Worm (Caenorhabditis elegans) whole organism, L2 larva: ENCODE results near the gene mltn-8.

Experiments used
- F13H6.1 ChIP-seq: sonication (generic microtip); optimal IDR thresholded peaks from 2 replicates; lab custom pipeline; 2016; ENCODE audit warnings: missing genetic modification characterization, missing compliant biosample characterization
- Y55F3AM.14 ChIP-seq: fragments of 200-800 bp; sonication (Bioruptor generic); optimal IDR thresholded peaks from 2 replicates; lab custom pipeline; 2018; ENCODE audit warnings: mild to moderate bottlenecking, missing genetic modification characterization, missing compliant biosample characterization
- ZK546.5 ChIP-seq: sonication (generic microtip); optimal IDR thresholded peaks from 2 replicates; lab custom pipeline; 2017; ENCODE audit warnings: missing biosample characterization, missing genetic modification characterization
- alr-1 ChIP-seq: fragments of 150-350 bp; optimal IDR thresholded peaks from 2 replicates; lab custom pipeline; 2014; ENCODE audit warnings: missing biosample characterization, missing genetic modification characterization
- blmp-1 ChIP-seq: sonication (generic microtip); optimal IDR thresholded peaks from 2 replicates; lab custom pipeline; 2017; ENCODE audit warnings: missing genetic modification characterization, mild to moderate bottlenecking, missing compliant biosample characterization, antibody characterized with exemption, moderate library complexity; ENCODE audit not compliant: insufficient read depth
- ceh-82 ChIP-seq: fragments of 150-350 bp; optimal IDR thresholded peaks from 2 replicates; lab custom pipeline; 2014; ENCODE audit warnings: missing biosample characterization, missing genetic modification characterization
- dmd-4 ChIP-seq: sonication (generic microtip); optimal IDR thresholded peaks from 2 replicates; lab custom pipeline; 2017; ENCODE audit warnings: missing biosample characterization, missing genetic modification characterization
- egl-27 ChIP-seq: sonication (generic microtip); optimal IDR thresholded peaks from 3 replicates; lab custom pipeline; 2017; ENCODE audit warnings: missing biosample characterization, missing genetic modification reagents, missing genetic modification characterization
- elt-1 ChIP-seq: fragments of 150-350 bp; optimal IDR thresholded peaks from 2 replicates; lab custom pipeline; 2014; ENCODE audit warnings: missing biosample characterization, missing genetic modification characterization
- elt-3 ChIP-seq: sonication (generic microtip); optimal IDR thresholded peaks from 2 replicates; lab custom pipeline; 2017; ENCODE audit warnings: missing biosample characterization, missing genetic modification characterization
- fos-1 ChIP-seq: fragments of 150-350 bp; optimal IDR thresholded peaks from 2 replicates; lab custom pipeline; 2014; ENCODE audit warnings: missing biosample characterization, missing genetic modification characterization
- gmeb-1 ChIP-seq: fragments of 150-350 bp; optimal IDR thresholded peaks from 2 replicates; lab custom pipeline; 2014; ENCODE audit warnings: missing biosample characterization, missing genetic modification characterization
- lin-11 ChIP-seq: fragments of 150-350 bp; sonication (generic microtip); optimal IDR thresholded peaks from 2 replicates; lab custom pipeline; 2014; ENCODE audit warnings: missing biosample characterization, missing genetic modification characterization, inconsistent platforms, mixed read lengths
- lin-13 ChIP-seq: fragments of 150-350 bp; optimal IDR thresholded peaks from 2 replicates; lab custom pipeline; 2014; ENCODE audit warnings: missing biosample characterization, missing genetic modification reagents, missing genetic modification characterization
- lsy-2 ChIP-seq, 2 experiments: fragments of 150-350 bp in 1 of 2; sonication (generic microtip) in 1 of 2; optimal IDR thresholded peaks; 2 replicates each; lab custom pipeline; 2014 to 2017; ENCODE audit warnings: missing biosample characterization in 2 of 2, missing genetic modification characterization in 2 of 2
- mab-5 ChIP-seq: fragments of 150-350 bp; optimal IDR thresholded peaks from 2 replicates; lab custom pipeline; 2014; ENCODE audit warnings: missing biosample characterization, missing genetic modification characterization
- mbf-1 ChIP-seq: sonication (generic microtip); optimal IDR thresholded peaks from 2 replicates; lab custom pipeline; 2017; ENCODE audit warnings: missing biosample characterization, missing genetic modification characterization
- mdl-1 ChIP-seq, 2 experiments: fragments of 150-350 bp in 1 of 2; sonication (generic microtip) in 1 of 2; optimal IDR thresholded peaks; 2 replicates each; lab custom pipeline; 2017; ENCODE audit warnings: missing biosample characterization in 2 of 2, missing genetic modification characterization in 2 of 2
- nhr-12 ChIP-seq: fragments of 150-350 bp; optimal IDR thresholded peaks from 2 replicates; lab custom pipeline; 2014; ENCODE audit warnings: missing biosample characterization, missing genetic modification characterization
- nhr-129 ChIP-seq: fragments of 150-350 bp; optimal IDR thresholded peaks from 2 replicates; lab custom pipeline; 2014; ENCODE audit warnings: missing biosample characterization, missing genetic modification characterization
- nhr-21 ChIP-seq: fragments of 150-350 bp; optimal IDR thresholded peaks from 2 replicates; lab custom pipeline; 2014; ENCODE audit warnings: missing biosample characterization, missing genetic modification characterization
- nhr-23 ChIP-seq: fragments of 150-350 bp; optimal IDR thresholded peaks from 2 replicates; lab custom pipeline; 2014; ENCODE audit warnings: missing biosample characterization, missing genetic modification reagents, missing genetic modification characterization
- nhr-25 ChIP-seq: fragments of 150-350 bp; sonication (generic microtip); optimal IDR thresholded peaks from 3 replicates; lab custom pipeline; 2014; ENCODE audit warnings: missing biosample characterization, missing genetic modification characterization
- nhr-6 ChIP-seq: fragments of 150-350 bp; optimal IDR thresholded peaks from 2 replicates; lab custom pipeline; 2014; ENCODE audit warnings: missing biosample characterization, missing genetic modification characterization
- nhr-77 ChIP-seq: fragments of 150-350 bp; optimal IDR thresholded peaks from 2 replicates; lab custom pipeline; 2014; ENCODE audit warnings: missing biosample characterization, missing genetic modification characterization
- peb-1 ChIP-seq: fragments of 150-350 bp; optimal IDR thresholded peaks from 2 replicates; lab custom pipeline; 2014; ENCODE audit warnings: missing biosample characterization, missing genetic modification characterization
- sem-4 ChIP-seq: fragments of 150-350 bp; optimal IDR thresholded peaks from 2 replicates; lab custom pipeline; 2014; ENCODE audit warnings: missing biosample characterization, missing genetic modification reagents, missing genetic modification characterization
- skn-1 ChIP-seq: sonication (generic microtip); optimal IDR thresholded peaks from 2 replicates; lab custom pipeline; 2017; ENCODE audit warnings: missing biosample characterization, missing genetic modification characterization
- sma-3 ChIP-seq: sonication (generic microtip); optimal IDR thresholded peaks from 2 replicates; lab custom pipeline; 2016; ENCODE audit warnings: missing genetic modification reagents, missing genetic modification characterization, missing compliant biosample characterization
- sma-9 ChIP-seq, 2 experiments: fragments of 150-350 bp in 1 of 2; sonication (generic microtip) in 1 of 2; optimal IDR thresholded peaks; 2 replicates each; lab custom pipeline; 2014 to 2016; ENCODE audit warnings: missing genetic modification characterization in 2 of 2, mild to moderate bottlenecking in 1 of 2, missing biosample characterization in 1 of 2, missing compliant biosample characterization in 1 of 2, missing genetic modification reagents in 1 of 2, moderate library complexity in 1 of 2
- snpc-4 ChIP-seq: fragments of 150-350 bp; optimal IDR thresholded peaks from 2 replicates; lab custom pipeline; 2014; ENCODE audit warnings: missing biosample characterization, missing genetic modification characterization
- unc-55 ChIP-seq: fragments of 150-350 bp; sonication (generic microtip); optimal IDR thresholded peaks from 3 replicates; lab custom pipeline; 2014; ENCODE audit warnings: missing biosample characterization, missing genetic modification reagents, missing genetic modification characterization
- unc-62 ChIP-seq: fragments of 150-350 bp; optimal IDR thresholded peaks from 2 replicates; lab custom pipeline; 2014; ENCODE audit warnings: missing biosample characterization, missing genetic modification reagents, missing genetic modification characterization
- zag-1 ChIP-seq: fragments of 150-350 bp; optimal IDR thresholded peaks from 2 replicates; lab custom pipeline; 2014; ENCODE audit warnings: missing biosample characterization, missing genetic modification characterization
- ztf-4 ChIP-seq: fragments of 150-350 bp; optimal IDR thresholded peaks from 2 replicates; lab custom pipeline; 2014; ENCODE audit warnings: missing biosample characterization, missing genetic modification characterization

The mltn-8 gene

DNA sequence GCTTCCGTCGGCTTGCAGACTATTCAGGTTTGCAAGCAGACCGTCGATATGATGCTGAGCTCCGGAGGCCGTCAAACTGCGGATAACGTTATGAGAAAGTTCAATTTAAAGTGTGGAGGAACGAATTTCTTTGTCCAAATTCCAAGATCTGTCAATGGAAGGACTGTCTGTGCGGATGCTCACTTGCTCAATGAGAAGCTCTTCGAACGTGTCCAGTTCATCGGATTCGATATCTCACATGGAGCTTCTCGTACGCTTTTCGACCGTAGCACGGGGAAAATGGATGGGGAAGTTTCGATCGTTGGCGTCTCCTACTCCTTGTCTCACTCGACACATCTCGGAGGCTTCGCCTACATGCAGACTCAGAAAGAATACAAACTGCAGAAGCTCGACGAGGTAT lies 34.1 kb downstream of the mltn-8 start:
- TF ChIP-seq skn-1 (tag; lab: Kevin White, UChicago) (no peak), ceh-82 (tag; lab: Kevin White, UChicago) (no peak), ztf-4 (no peak), nhr-23 (tag; lab: Kevin White, UChicago) (no peak), lsy-2 (tag; optimal IDR thresholded peaks at IDR 0.05; lab: Kevin White, UChicago) (no peak), elt-1 (no peak), Y55F3AM.14 (GFP tag; lab: Kevin White, UChicago) (no peak), unc-62 (no peak), sma-3 (no peak), mdl-1 (tag; optimal IDR thresholded peaks at IDR 0.05; lab: Kevin White, UChicago) (no peak), sem-4 (tag; lab: Kevin White, UChicago) (no peak), egl-27 (tag; lab: Kevin White, UChicago) (no peak), nhr-129 (tag; lab: Kevin White, UChicago) (no peak), dmd-4 (tag; lab: Kevin White, UChicago) (no peak), ZK546.5 (tag; lab: Kevin White, UChicago) (no peak), fos-1 (no peak), unc-55 (GFP tag; lab: Kevin White, UChicago) (no peak), nhr-12 (tag; lab: Kevin White, UChicago) (no peak)

- TF ChIP-seq unc-62 (no peak), peb-1 (no peak), lsy-2 (tag; optimal IDR thresholded peaks at IDR 0.05; lab: Kevin White, UChicago) (no peak), nhr-21 (tag; lab: Kevin White, UChicago) (no peak), sma-9 (GFP tag; optimal IDR thresholded peaks at IDR 0.05; lab: Kevin White, UChicago) (no peak), sma-9 (tag; optimal IDR thresholded peaks at IDR 0.05; lab: Kevin White, UChicago) (no peak), mbf-1 (no peak), snpc-4 (tag; lab: Kevin White, UChicago) (no peak), nhr-25 (tag; lab: Kevin White, UChicago) (no peak), zag-1 (no peak), elt-3 (tag; lab: Kevin White, UChicago) (no peak), gmeb-1 (tag; lab: Kevin White, UChicago) (no peak), lin-13 (GFP tag; lab: Kevin White, UChicago) (no peak), mdl-1 (tag; optimal IDR thresholded peaks at IDR 0.05; lab: Kevin White, UChicago) (no peak), alr-1 (tag; lab: Kevin White, UChicago) (no peak), nhr-12 (tag; lab: Kevin White, UChicago) (no peak), nhr-77 (no peak), ztf-4 (no peak)
Observed at ce11 chrV:343546-343945, 36.5 kb downstream of the mltn-8 start.

DNA sequence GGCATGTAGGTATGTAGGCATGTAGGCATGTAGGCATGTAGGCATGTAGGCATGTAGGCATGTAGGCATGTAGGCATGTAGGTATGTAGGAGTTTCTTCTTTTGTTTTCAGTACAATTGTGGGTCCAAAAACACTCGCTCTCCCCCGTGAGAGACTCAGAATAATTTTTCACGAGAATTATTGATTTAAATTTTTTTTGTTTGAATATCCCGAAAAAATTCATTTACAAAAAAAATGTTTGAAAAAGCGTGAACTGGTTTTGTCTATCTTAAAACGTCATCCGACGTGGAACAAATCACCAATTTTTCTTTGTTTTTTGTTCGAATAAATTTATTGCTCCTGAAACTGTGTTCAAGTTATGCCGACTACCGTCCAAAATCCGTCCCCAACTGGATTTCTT lies 37.0 kb downstream of the mltn-8 start, which contains the start of gene wago-10:
wago-10 (plus strand) TSS at position 301 of the 400 bp plus-strand sequence.
- TF ChIP-seq nhr-77 (no peak), nhr-21 (tag; lab: Kevin White, UChicago) (no peak), blmp-1 (no peak), lin-11 (no peak), snpc-4 (tag; lab: Kevin White, UChicago) (no peak), zag-1 (no peak), sma-9 (GFP tag; optimal IDR thresholded peaks at IDR 0.05; lab: Kevin White, UChicago) (no peak), sma-9 (tag; optimal IDR thresholded peaks at IDR 0.05; lab: Kevin White, UChicago) (no peak), sem-4 (tag; lab: Kevin White, UChicago) (no peak), lin-13 (GFP tag; lab: Kevin White, UChicago) (no peak), dmd-4 (tag; lab: Kevin White, UChicago) (no peak), mab-5 (tag; lab: Kevin White, UChicago) (no peak), unc-62 (no peak), ZK546.5 (tag; lab: Kevin White, UChicago) (no peak), unc-55 (GFP tag; lab: Kevin White, UChicago) (no peak), ztf-4 (no peak)

DNA sequence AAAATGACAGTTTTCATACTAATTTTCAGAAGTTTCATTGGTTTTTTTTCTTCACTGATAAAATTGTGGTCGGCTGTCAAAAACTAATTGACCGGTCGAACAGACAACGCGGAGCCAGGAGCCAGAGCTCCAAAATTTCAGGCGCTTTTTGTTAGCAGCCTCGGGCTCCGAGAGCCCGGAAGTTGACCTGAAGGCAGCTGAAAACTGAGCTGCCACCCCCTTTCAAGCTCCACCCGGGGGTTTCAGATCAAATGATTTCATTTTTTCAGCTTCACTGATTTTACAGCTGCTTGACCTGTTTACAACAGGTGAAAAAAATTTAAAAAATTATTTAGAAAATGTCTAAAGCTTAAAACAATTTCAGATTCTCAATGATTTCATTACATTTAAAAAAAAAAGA lies 37.7 kb downstream of the mltn-8 start:
- TF ChIP-seq nhr-21 (tag; lab: Kevin White, UChicago) (no peak), unc-55 (GFP tag; lab: Kevin White, UChicago) (no peak), mbf-1 (no peak), peb-1 (no peak), nhr-12 (tag; lab: Kevin White, UChicago) (no peak), skn-1 (tag; lab: Kevin White, UChicago) (no peak)

ce11 chrV:336350-336749 lies 43.7 kb downstream of the mltn-8 start, which contains the start of gene dmd-8:
Gene dmd-8 (minus strand): TSS chrV:336450.
- TF ChIP-seq ztf-4 (no peak), skn-1 (tag; lab: Kevin White, UChicago) (no peak), nhr-6 (tag; lab: Kevin White, UChicago) (no peak), sem-4 (tag; lab: Kevin White, UChicago) (no peak), F13H6.1 (tag; lab: Kevin White, UChicago) (no peak), unc-55 (GFP tag; lab: Kevin White, UChicago) (no peak), mdl-1 (tag; optimal IDR thresholded peaks at IDR 0.05; lab: Kevin White, UChicago) (no peak), lsy-2 (tag; optimal IDR thresholded peaks at IDR 0.05; lab: Kevin White, UChicago) (no peak)
